Fruit fly (Drosophila melanogaster): Measurements from ENCODE around the gene CG14443.

DNA sequence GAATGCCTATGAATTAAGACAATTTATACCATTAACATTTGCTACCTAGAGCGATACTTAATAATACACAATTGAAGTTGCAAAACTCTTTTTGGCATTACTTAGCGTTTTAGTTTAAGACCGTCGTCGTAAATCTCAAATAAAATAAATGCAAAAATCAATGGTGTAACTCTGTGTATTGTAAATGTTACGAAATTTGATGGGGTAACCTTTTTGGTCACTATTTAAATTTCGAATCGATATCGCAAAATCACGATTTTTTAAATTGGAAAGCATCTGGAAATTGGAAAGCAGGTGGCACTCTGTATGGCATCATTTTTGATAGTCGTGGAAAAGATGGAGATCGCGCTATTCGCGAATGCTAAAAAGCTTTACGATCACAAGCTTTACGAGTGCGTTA lies 37.0 kb upstream of the CG14443 start, which contains the start of gene APC7:
- TF ChIP-seq gcm (GFP tag; optimal IDR thresholded peaks at IDR 0.05) (no peak), zfh2 (GFP tag; optimal IDR thresholded peaks at IDR 0.05) (no peak), jumu (GFP tag; optimal IDR thresholded peaks at IDR 0.05) (no peak), abd-A (tag; optimal IDR thresholded peaks at IDR 0.05) (no peak), CG6654 (GFP tag; optimal IDR thresholded peaks at IDR 0.05) (no peak), CG8478 (optimal IDR thresholded peaks at IDR 0.05) (no peak), CG31441 (GFP tag; IDR thresholded peaks at IDR 0.05) (no peak), btn (GFP tag; optimal IDR thresholded peaks at IDR 0.05) (no peak), sisA (GFP tag; IDR thresholded peaks at IDR 0.05) (no peak), NC2α (GFP tag; optimal IDR thresholded peaks at IDR 0.05) (no peak), Fer2 (tag; optimal IDR thresholded peaks at IDR 0.05) (no peak), lilli (GFP tag; optimal IDR thresholded peaks at IDR 0.05) (no peak)

All from whole organism, embryonic.